Worm (Caenorhabditis elegans) whole organism, L2 larva: Measurements from ENCODE around the gene ubc-1.

ENCODE experiments used
- R02D3.7 ChIP-seq: fragments of 150-350 bp; optimal IDR thresholded peaks from 2 replicates; lab custom pipeline; 2014; ENCODE audit warnings: missing biosample characterization, missing genetic modification characterization
- ama-1 ChIP-seq: fragments of 150-350 bp; optimal IDR thresholded peaks from 2 replicates; lab custom pipeline; 2018; ENCODE audit warnings: inconsistent platforms
- ceh-16 ChIP-seq: fragments of 150-350 bp; optimal IDR thresholded peaks from 2 replicates; lab custom pipeline; 2014; ENCODE audit warnings: missing biosample characterization, missing genetic modification characterization
- elt-3 ChIP-seq: sonication (generic microtip); optimal IDR thresholded peaks from 2 replicates; lab custom pipeline; 2017; ENCODE audit warnings: missing biosample characterization, missing genetic modification characterization
- lin-39 ChIP-seq: fragments of 150-350 bp; optimal IDR thresholded peaks from 2 replicates; lab custom pipeline; 2014; ENCODE audit warnings: missing biosample characterization, missing genetic modification reagents, missing genetic modification characterization
- mdl-1 ChIP-seq, 2 experiments: fragments of 150-350 bp in 1 of 2; sonication (generic microtip) in 1 of 2; optimal IDR thresholded peaks; 2 replicates each; lab custom pipeline; 2017; ENCODE audit warnings: missing biosample characterization in 2 of 2, missing genetic modification characterization in 2 of 2
- snpc-4 ChIP-seq: fragments of 150-350 bp; optimal IDR thresholded peaks from 2 replicates; lab custom pipeline; 2014; ENCODE audit warnings: missing biosample characterization, missing genetic modification characterization
- unc-55 ChIP-seq: fragments of 150-350 bp; sonication (generic microtip); optimal IDR thresholded peaks from 3 replicates; lab custom pipeline; 2014; ENCODE audit warnings: missing biosample characterization, missing genetic modification reagents, missing genetic modification characterization
- ztf-11 ChIP-seq: sonication (generic microtip); optimal IDR thresholded peaks from 2 replicates; lab custom pipeline; 2017; ENCODE audit warnings: missing biosample characterization, missing genetic modification characterization

DNA sequence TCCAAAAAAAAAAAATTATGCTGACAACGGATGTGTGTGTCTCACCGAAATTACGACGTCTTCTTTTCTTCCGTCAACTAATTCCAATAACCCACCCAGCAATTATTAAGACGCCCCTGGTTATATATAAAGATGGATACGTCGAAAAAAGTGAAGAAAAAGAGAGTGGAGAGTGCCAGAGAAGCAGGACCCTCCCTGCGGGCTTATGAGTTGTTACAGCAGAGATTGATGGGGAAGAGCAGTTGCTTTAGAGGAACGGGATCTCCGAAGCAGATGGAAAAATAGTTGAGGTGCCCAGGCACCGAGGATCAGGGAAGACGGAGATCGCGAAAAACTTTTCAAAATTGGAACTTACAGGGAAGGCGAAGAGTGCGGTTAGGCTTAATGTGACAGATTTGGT, 47.5 kb upstream of the ubc-1 start:
- no peak for TF ChIP-seq ama-1 (lab: Kevin White, UChicago)
- no peak for TF ChIP-seq ztf-11 (tag; lab: Kevin White, UChicago)
- no peak for TF ChIP-seq mdl-1 (tag; optimal IDR thresholded peaks at IDR 0.05; lab: Kevin White, UChicago)
- TF ChIP-seq elt-3 (tag; lab: Kevin White, UChicago), result no peak
- no peak for TF ChIP-seq unc-55 (GFP tag; lab: Kevin White, UChicago)
- no peak for TF ChIP-seq R02D3.7 (tag; lab: Kevin White, UChicago)
- no peak for TF ChIP-seq snpc-4
- no peak for TF ChIP-seq lin-39 (tag; lab: Kevin White, UChicago)
- no peak for TF ChIP-seq ceh-16
